Worm (Caenorhabditis elegans) whole organism, L3 larva: ENCODE measurements around the gene T22D1.8.
A peak's percentile ranks its signal among the peaks of the same experiment; 100 is the strongest.

ENCODE experiments used
- aly-2 ChIP-seq: fragments of 150-350 bp; optimal IDR thresholded peaks from 2 replicates; lab custom pipeline; 2014; ENCODE audit warnings: missing biosample characterization, missing genetic modification characterization
- ama-1 ChIP-seq: fragments of 150-350 bp; optimal IDR thresholded peaks from 2 replicates; lab custom pipeline; 2018
- ceh-16 ChIP-seq: sonication (generic microtip); optimal IDR thresholded peaks from 2 replicates; lab custom pipeline; 2017; ENCODE audit warnings: missing biosample characterization, missing genetic modification characterization
- ceh-82 ChIP-seq: fragments of 150-350 bp; optimal IDR thresholded peaks from 2 replicates; lab custom pipeline; 2014; ENCODE audit warnings: missing biosample characterization, missing genetic modification characterization
- ceh-9 ChIP-seq: sonication (generic microtip); optimal IDR thresholded peaks from 2 replicates; lab custom pipeline; 2018; ENCODE audit warnings: missing biosample characterization, missing genetic modification characterization
- daf-12 ChIP-seq: fragments of 150-350 bp; optimal IDR thresholded peaks from 2 replicates; lab custom pipeline; 2014; ENCODE audit warnings: missing biosample characterization, missing genetic modification reagents, missing genetic modification characterization
- egl-27 ChIP-seq: sonication (generic microtip); optimal IDR thresholded peaks from 4 replicates; lab custom pipeline; 2017; ENCODE audit warnings: missing biosample characterization, missing genetic modification reagents, missing genetic modification characterization
- egl-5 ChIP-seq: fragments of 150-350 bp; optimal IDR thresholded peaks from 2 replicates; lab custom pipeline; 2017; ENCODE audit warnings: missing biosample characterization, missing genetic modification reagents, missing genetic modification characterization, inconsistent platforms
- elt-1 ChIP-seq: fragments of 150-350 bp; optimal IDR thresholded peaks from 2 replicates; lab custom pipeline; 2014; ENCODE audit warnings: missing biosample characterization, missing genetic modification characterization
- elt-2 ChIP-seq: sonication (generic microtip); optimal IDR thresholded peaks from 2 replicates; lab custom pipeline; 2016; ENCODE audit warnings: missing genetic modification reagents, mild to moderate bottlenecking, missing genetic modification characterization, missing compliant biosample characterization
- fkh-2 ChIP-seq: fragments of 150-350 bp; optimal IDR thresholded peaks from 2 replicates; lab custom pipeline; 2014; ENCODE audit warnings: missing biosample characterization, missing genetic modification reagents, missing genetic modification characterization
- fos-1 ChIP-seq: fragments of 150-350 bp; optimal IDR thresholded peaks from 2 replicates; lab custom pipeline; 2014; ENCODE audit warnings: missing biosample characterization, missing genetic modification characterization
- hmg-11 ChIP-seq: sonication (generic microtip); optimal IDR thresholded peaks from 2 replicates; lab custom pipeline; 2016; ENCODE audit warnings: missing genetic modification characterization, missing compliant biosample characterization
- jun-1 ChIP-seq: fragments of 150-350 bp; optimal IDR thresholded peaks from 2 replicates; lab custom pipeline; 2014; ENCODE audit warnings: missing biosample characterization, missing genetic modification reagents, missing genetic modification characterization
- lin-15B ChIP-seq: fragments of 150-350 bp; optimal IDR thresholded peaks from 2 replicates; lab custom pipeline; 2014; ENCODE audit warnings: missing biosample characterization, missing genetic modification characterization
- lin-39 ChIP-seq: fragments of 150-350 bp; optimal IDR thresholded peaks from 2 replicates; lab custom pipeline; 2018; ENCODE audit warnings: missing biosample characterization, missing genetic modification reagents, missing genetic modification characterization
- lsy-12 ChIP-seq: sonication (generic microtip); optimal IDR thresholded peaks from 2 replicates; lab custom pipeline; 2016; ENCODE audit warnings: mild to moderate bottlenecking, missing genetic modification characterization, missing compliant biosample characterization
- mdl-1 ChIP-seq: fragments of 150-350 bp; optimal IDR thresholded peaks from 2 replicates; lab custom pipeline; 2014; ENCODE audit warnings: missing biosample characterization, missing genetic modification characterization
- mml-1 ChIP-seq: fragments of 150-350 bp; sonication (generic microtip); optimal IDR thresholded peaks from 3 replicates; lab custom pipeline; 2014; ENCODE audit warnings: missing biosample characterization, missing genetic modification characterization
- nhr-11 ChIP-seq: fragments of 150-350 bp; optimal IDR thresholded peaks from 2 replicates; lab custom pipeline; 2014; ENCODE audit warnings: missing biosample characterization, missing genetic modification characterization
- nhr-12 ChIP-seq: fragments of 150-350 bp; optimal IDR thresholded peaks from 2 replicates; lab custom pipeline; 2014; ENCODE audit warnings: missing biosample characterization, missing genetic modification characterization
- nhr-237 ChIP-seq: fragments of 150-350 bp; optimal IDR thresholded peaks from 2 replicates; lab custom pipeline; 2014; ENCODE audit warnings: missing biosample characterization, missing genetic modification characterization
- nhr-25 ChIP-seq: sonication (generic microtip); optimal IDR thresholded peaks from 2 replicates; lab custom pipeline; 2017; ENCODE audit warnings: missing biosample characterization, missing genetic modification characterization
- nhr-28 ChIP-seq: fragments of 150-350 bp; optimal IDR thresholded peaks from 2 replicates; lab custom pipeline; 2014; ENCODE audit warnings: missing biosample characterization, missing genetic modification characterization
- nhr-43 ChIP-seq: sonication (generic microtip); optimal IDR thresholded peaks from 2 replicates; lab custom pipeline; 2016; ENCODE audit warnings: mild to moderate bottlenecking, missing genetic modification characterization, missing compliant biosample characterization; ENCODE audit not compliant: poor library complexity, severe bottlenecking
- nhr-67 ChIP-seq: fragments of 150-350 bp; optimal IDR thresholded peaks from 2 replicates; lab custom pipeline; 2014; ENCODE audit warnings: missing biosample characterization, missing genetic modification characterization
- nhr-76 ChIP-seq: fragments of 150-350 bp; sonication (generic microtip); optimal IDR thresholded peaks from 5 replicates; lab custom pipeline; 2014; ENCODE audit warnings: missing biosample characterization, missing genetic modification characterization
- pha-4 ChIP-seq: fragments of 150-350 bp; optimal IDR thresholded peaks from 2 replicates; lab custom pipeline; 2014; ENCODE audit warnings: missing biosample characterization, missing genetic modification reagents, missing genetic modification characterization
- pqm-1 ChIP-seq: fragments of 150-350 bp; optimal IDR thresholded peaks from 2 replicates; lab custom pipeline; 2017; ENCODE audit warnings: missing biosample characterization, missing genetic modification characterization, inconsistent platforms
- sea-2 ChIP-seq: fragments of 150-350 bp; sonication (generic microtip); optimal IDR thresholded peaks from 4 replicates; lab custom pipeline; 2014; ENCODE audit warnings: missing biosample characterization, missing genetic modification reagents, missing genetic modification characterization
- snpc-4 ChIP-seq: fragments of 150-350 bp; optimal IDR thresholded peaks from 2 replicates; lab custom pipeline; 2014; ENCODE audit warnings: missing biosample characterization, missing genetic modification characterization
- tbx-2 ChIP-seq: sonication (generic microtip); optimal IDR thresholded peaks from 2 replicates; lab custom pipeline; 2016; ENCODE audit warnings: mild to moderate bottlenecking, missing genetic modification characterization, missing compliant biosample characterization
- unc-39 ChIP-seq: sonication (generic microtip); optimal IDR thresholded peaks from 4 replicates; lab custom pipeline; 2017; ENCODE audit warnings: missing biosample characterization, missing genetic modification characterization
- unc-62 ChIP-seq: fragments of 150-350 bp; sonication (generic microtip); optimal IDR thresholded peaks from 4 replicates; lab custom pipeline; 2014; ENCODE audit warnings: missing biosample characterization, missing genetic modification reagents, missing genetic modification characterization
- ztf-11 ChIP-seq: fragments of 150-350 bp; optimal IDR thresholded peaks from 2 replicates; lab custom pipeline; 2014; ENCODE audit warnings: missing biosample characterization, missing genetic modification characterization
- ztf-4 ChIP-seq: fragments of 150-350 bp; optimal IDR thresholded peaks from 2 replicates; lab custom pipeline; 2014; ENCODE audit warnings: missing biosample characterization, missing genetic modification characterization

The T22D1.8 gene

ce11 chrIV:6878912-6879554 lies 27.1 kb downstream of the T22D1.8 start (continued):
- no peak for TF ChIP-seq nhr-28 (tag; lab: Kevin White, UChicago)
- no peak for TF ChIP-seq nhr-43 (tag; lab: Kevin White, UChicago)
- TF ChIP-seq nhr-237 (tag; lab: Kevin White, UChicago) = no peak
- TF ChIP-seq pqm-1 (tag; lab: Kevin White, UChicago) = peak; percentile 38
- no peak for TF ChIP-seq mdl-1 (tag; lab: Kevin White, UChicago)
- peak; percentile 87 for TF ChIP-seq pha-4 (tag; lab: Kevin White, UChicago)
- TF ChIP-seq egl-5 (tag; lab: Kevin White, UChicago) = no peak
- no peak for TF ChIP-seq ama-1
- TF ChIP-seq snpc-4 (tag; lab: Kevin White, UChicago) = no peak
- TF ChIP-seq elt-1 (tag; lab: Kevin White, UChicago) = no peak
- TF ChIP-seq elt-2 (tag; lab: Kevin White, UChicago) = peak; percentile 6
- no peak for TF ChIP-seq ztf-4 (tag; lab: Kevin White, UChicago)
- no peak for TF ChIP-seq lsy-12 (tag; lab: Kevin White, UChicago)
- no peak for TF ChIP-seq aly-2
- TF ChIP-seq sea-2 (GFP tag; lab: Kevin White, UChicago) = no peak
- no peak for TF ChIP-seq ceh-16
- TF ChIP-seq, all 47 proteins: peak for 12

DNA sequence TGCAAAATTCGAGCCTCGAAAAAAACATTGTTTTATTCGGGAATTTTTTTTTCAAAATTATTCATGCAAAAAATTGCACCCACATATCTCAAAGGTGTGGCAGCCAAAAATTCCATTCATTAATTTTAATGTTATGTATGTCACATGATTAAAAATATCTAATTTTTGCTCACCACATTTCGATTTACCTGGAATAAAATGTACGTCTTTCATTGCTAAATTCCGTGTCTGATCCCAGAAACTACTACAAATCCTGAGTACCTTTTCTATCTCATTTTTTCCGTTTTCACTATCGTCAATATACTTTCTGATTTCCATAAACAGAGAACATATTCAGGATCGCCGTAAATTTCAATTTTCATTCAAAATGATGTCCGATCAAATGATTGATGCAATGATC lies 33.2 kb downstream of the T22D1.8 start, which contains the start of gene srx-19:
TSS of gene srx-19 (plus strand) at position 301 of the 400 bp plus-strand sequence.
- TF ChIP-seq daf-12 (tag; lab: Kevin White, UChicago) = no peak
- no peak for TF ChIP-seq mml-1 (tag; lab: Kevin White, UChicago)
- TF ChIP-seq nhr-43 (tag; lab: Kevin White, UChicago) = no peak
- TF ChIP-seq unc-62 (GFP tag; lab: Kevin White, UChicago) = no peak
- TF ChIP-seq egl-5 (tag; lab: Kevin White, UChicago) = no peak
- TF ChIP-seq ama-1 = no peak
- no peak for TF ChIP-seq nhr-76 (tag; lab: Kevin White, UChicago)
- no peak for TF ChIP-seq lin-39 (tag; lab: Kevin White, UChicago)
- TF ChIP-seq nhr-67 (tag; lab: Kevin White, UChicago) = no peak
- TF ChIP-seq nhr-12 (tag; lab: Kevin White, UChicago) = no peak
- no peak for TF ChIP-seq elt-1 (tag; lab: Kevin White, UChicago)
- TF ChIP-seq hmg-11 (tag; lab: Kevin White, UChicago) = no peak
- no peak for TF ChIP-seq egl-27 (tag; lab: Kevin White, UChicago)
- TF ChIP-seq pqm-1 (tag; lab: Kevin White, UChicago) = no peak
- TF ChIP-seq nhr-28 (tag; lab: Kevin White, UChicago) = no peak
- no peak for TF ChIP-seq tbx-2 (tag; lab: Kevin White, UChicago)
- no peak for TF ChIP-seq mdl-1 (tag; lab: Kevin White, UChicago)

ce11 chrIV:6867791-6868190 lies 38.4 kb downstream of the T22D1.8 start, which contains the start of gene srx-20:
Gene srx-20 (plus strand): TSS chrIV:6868091.
- TF ChIP-seq nhr-25 (tag; lab: Kevin White, UChicago) = no peak
- TF ChIP-seq daf-12 (tag; lab: Kevin White, UChicago) = no peak
- no peak for TF ChIP-seq ceh-9
- TF ChIP-seq elt-2 (tag; lab: Kevin White, UChicago) = no peak
- TF ChIP-seq hmg-11 (tag; lab: Kevin White, UChicago) = no peak
- TF ChIP-seq snpc-4 (tag; lab: Kevin White, UChicago) = no peak
- no peak for TF ChIP-seq nhr-67 (tag; lab: Kevin White, UChicago)
- TF ChIP-seq fos-1 (tag; lab: Kevin White, UChicago) = no peak
- TF ChIP-seq nhr-11 (tag; lab: Kevin White, UChicago) = no peak
- no peak for TF ChIP-seq fkh-2
- TF ChIP-seq ztf-11 = no peak
- no peak for TF ChIP-seq lin-15B (tag; lab: Kevin White, UChicago)
- no peak for TF ChIP-seq ceh-82 (tag; lab: Kevin White, UChicago)
- no peak for TF ChIP-seq nhr-237 (tag; lab: Kevin White, UChicago)
- no peak for TF ChIP-seq jun-1 (tag; lab: Kevin White, UChicago)
- no peak for TF ChIP-seq unc-39 (tag; lab: Kevin White, UChicago)
- no peak for TF ChIP-seq mdl-1 (tag; lab: Kevin White, UChicago)
- TF ChIP-seq elt-1 (tag; lab: Kevin White, UChicago) = no peak
- TF ChIP-seq egl-27 (tag; lab: Kevin White, UChicago) = no peak
- no peak for TF ChIP-seq pqm-1 (tag; lab: Kevin White, UChicago)
- TF ChIP-seq, all 47 proteins: peak for 0
